Worm (Caenorhabditis elegans): Measurements from ENCODE around the gene atg-7.

DNA sequence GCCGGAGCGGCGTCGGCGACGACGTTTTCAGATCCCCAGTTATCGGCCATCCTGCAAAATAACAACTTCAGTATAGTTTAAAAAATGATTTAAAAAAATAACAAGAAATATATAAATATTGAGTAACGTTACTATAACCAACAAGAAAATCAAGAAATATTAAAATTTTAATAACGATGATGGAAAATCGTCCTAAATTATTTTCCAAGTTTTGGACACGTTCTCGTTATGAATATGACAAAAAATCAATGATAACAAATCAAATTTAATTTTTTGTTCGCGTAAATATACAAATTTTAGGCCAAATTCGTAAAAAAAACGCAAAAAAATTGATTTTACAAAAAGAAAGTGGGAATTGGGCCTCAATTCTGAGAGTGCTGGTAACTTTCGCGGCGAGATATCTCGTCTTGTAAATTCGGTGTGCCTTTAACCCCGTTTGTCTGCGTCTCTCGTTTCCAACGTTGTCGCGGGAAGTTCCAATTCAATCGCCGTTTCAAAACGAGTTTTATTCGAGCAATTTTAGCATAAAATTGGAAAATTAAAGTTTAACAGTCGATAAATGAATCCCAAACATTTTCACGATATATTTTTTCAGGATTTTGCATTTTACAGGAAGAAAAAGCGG, 30.3 kb upstream of the atg-7 start, which contains the start of gene rps-5:
- peak; percentile 82 for TF ChIP-seq dpl-1 (GFP tag; optimal IDR thresholded peaks at IDR 0.05)
- no peak for TF ChIP-seq sdz-12 (GFP tag; optimal IDR thresholded peaks at IDR 0.05)
- TF ChIP-seq daf-19 (GFP tag; conservative IDR thresholded peaks at IDR 0.05): no peak
- no peak for TF ChIP-seq nhr-102 (tag; optimal IDR thresholded peaks at IDR 0.05)
- peak; percentile 58 for TF ChIP-seq nhr-6 (tag; optimal IDR thresholded peaks at IDR 0.05)

Data from whole organism, L4 larva.